Fruit fly (Drosophila melanogaster) whole organism, embryonic: Measurements from ENCODE around the gene ddbt.

ENCODE experiments used
- ATbp ChIP-seq: fragments of 200-800 bp; sonication (Bioruptor generic); optimal IDR thresholded peaks from 2 replicates; lab custom pipeline; 2017; ENCODE audit warnings: missing biosample characterization, mild to moderate bottlenecking, missing genetic modification characterization, missing genetic modification reagents
- CG10321 ChIP-seq: fragments of 200-800 bp; sonication (Bioruptor generic); IDR thresholded peaks from 2 replicates; pipeline ENCODE4 v1.3.6; 2022; ENCODE audit warnings: missing biosample characterization, missing genetic modification characterization
- CG10366 ChIP-seq: fragments of 200-800 bp; sonication (Bioruptor generic); IDR thresholded peaks from 2 replicates; pipeline ENCODE4 v1.3.6; 2022; ENCODE audit warnings: missing biosample characterization, missing genetic modification characterization
- CG14014 ChIP-seq: fragments of 200-800 bp; sonication (Bioruptor generic); IDR thresholded peaks from 2 replicates; pipeline ENCODE4 v1.3.6; 2022; ENCODE audit warnings: missing biosample characterization, missing genetic modification characterization
- CG14667 ChIP-seq: fragments of 200-800 bp; sonication (Bioruptor generic); IDR thresholded peaks from 2 replicates; pipeline ENCODE4 v1.3.6; 2022; ENCODE audit warnings: missing biosample characterization, missing genetic modification characterization
- CG15479 ChIP-seq: fragments of 200-800 bp; sonication (Bioruptor generic); optimal IDR thresholded peaks from 3 replicates; lab custom pipeline; 2019; ENCODE audit warnings: missing biosample characterization, mild to moderate bottlenecking, missing genetic modification characterization, moderate library complexity
- CG1647 ChIP-seq: fragments of 200-800 bp; sonication (Bioruptor generic); optimal IDR thresholded peaks from 3 replicates; lab custom pipeline; 2016; ENCODE audit warnings: missing biosample characterization, missing genetic modification characterization
- CG7556 ChIP-seq: fragments of 200-800 bp; sonication (Bioruptor generic); optimal IDR thresholded peaks from 2 replicates; lab custom pipeline; 2017; ENCODE audit warnings: missing biosample characterization, mild to moderate bottlenecking, missing genetic modification characterization
- CG7928 ChIP-seq: fragments of 200-800 bp; sonication (Bioruptor generic); optimal IDR thresholded peaks from 2 replicates; lab custom pipeline; 2017; ENCODE audit warnings: missing biosample characterization, mild to moderate bottlenecking, missing genetic modification characterization
- CG8765 ChIP-seq: fragments of 200-800 bp; sonication (Bioruptor generic); IDR thresholded peaks from 2 replicates; pipeline ENCODE4 v1.3.6; 2022; ENCODE audit warnings: missing biosample characterization, missing genetic modification characterization
- CG9437 ChIP-seq: fragments of 200-800 bp; sonication (Bioruptor generic); optimal IDR thresholded peaks from 2 replicates; lab custom pipeline; 2018; ENCODE audit warnings: missing biosample characterization, mild to moderate bottlenecking, missing genetic modification characterization
- Chrac-16 ChIP-seq: fragments of 200-800 bp; sonication (Bioruptor generic); optimal IDR thresholded peaks from 3 replicates; lab custom pipeline; 2016; ENCODE audit warnings: missing biosample characterization, missing genetic modification characterization
- D19A ChIP-seq: fragments of 200-800 bp; optimal IDR thresholded peaks from 3 replicates; lab custom pipeline; 2019; ENCODE audit warnings: missing biosample characterization, mild to moderate bottlenecking, missing genetic modification characterization, moderate library complexity
- Eip74EF ChIP-seq, 2 experiments: fragments of 200-800 bp in 1 of 2; fragments of >200 bp in 1 of 2; sonication (Bioruptor generic) in 1 of 2; optimal IDR thresholded peaks; 2 replicates each; lab custom pipeline; 2017 to 2019; ENCODE audit warnings: missing biosample characterization in 2 of 2, missing genetic modification characterization in 2 of 2, mild to moderate bottlenecking in 1 of 2, moderate library complexity in 1 of 2
- HLH4C ChIP-seq: fragments of 200-800 bp; sonication (Bioruptor generic); IDR thresholded peaks from 3 replicates; pipeline ENCODE4 v1.3.6; 2022; ENCODE audit warnings: missing biosample characterization, missing genetic modification characterization; ENCODE audit not compliant: partially characterized antibody
- Hr78 ChIP-seq, 2 experiments: fragments of 200-800 bp in 1 of 2; fragments of >200 bp in 1 of 2; sonication (Bioruptor generic) in 1 of 2; optimal IDR thresholded peaks; 2 replicates each; lab custom pipeline; 2017 to 2019; ENCODE audit warnings: missing biosample characterization in 2 of 2, missing genetic modification characterization in 2 of 2, mild to moderate bottlenecking in 1 of 2, moderate library complexity in 1 of 2
- Hsf ChIP-seq: fragments of 200-800 bp; sonication (Bioruptor generic); optimal IDR thresholded peaks from 3 replicates; lab custom pipeline; 2016; ENCODE audit warnings: missing biosample characterization, missing genetic modification characterization
- Lhr ChIP-seq: fragments of 200-800 bp; sonication (Bioruptor generic); optimal IDR thresholded peaks from 3 replicates; lab custom pipeline; 2017; ENCODE audit warnings: mild to moderate bottlenecking, missing biosample characterization, missing genetic modification reagents, missing genetic modification characterization
- MESR4 ChIP-seq: fragments of 200-800 bp; sonication (Bioruptor generic); optimal IDR thresholded peaks from 2 replicates; lab custom pipeline; 2018; ENCODE audit warnings: missing biosample characterization, mild to moderate bottlenecking, missing genetic modification characterization, moderate library complexity
- Med ChIP-seq: fragments of 200-800 bp; sonication (Bioruptor generic); peaks from one replicate; lab custom pipeline; 2016; ENCODE audit warnings: missing biosample characterization, missing genetic modification characterization, mild to moderate bottlenecking, inconsistent platforms, moderate library complexity
- Spps ChIP-seq: fragments of 200-800 bp; sonication (Bioruptor generic); optimal IDR thresholded peaks from 2 replicates; lab custom pipeline; 2018; ENCODE audit warnings: missing biosample characterization, mild to moderate bottlenecking, missing genetic modification characterization
- amos ChIP-seq: fragments of 200-800 bp; sonication (Bioruptor generic); IDR thresholded peaks from 2 replicates; pipeline ENCODE4 v1.3.6; 2022; ENCODE audit warnings: missing biosample characterization, missing genetic modification characterization; ENCODE audit not compliant: partially characterized antibody
- aop ChIP-seq: fragments of 200-800 bp; sonication (Bioruptor generic); IDR thresholded peaks from 2 replicates; pipeline ENCODE4 v1.3.6; 2022; ENCODE audit warnings: missing biosample characterization, missing genetic modification characterization
- ase ChIP-seq: fragments of 200-800 bp; sonication (Bioruptor generic); IDR thresholded peaks from 3 replicates; pipeline ENCODE4 v1.3.6; 2022; ENCODE audit warnings: missing biosample characterization, missing genetic modification characterization
- ash1 ChIP-seq: fragments of 200-800 bp; sonication (Bioruptor generic); optimal IDR thresholded peaks from 2 replicates; lab custom pipeline; 2018; ENCODE audit warnings: missing biosample characterization, mild to moderate bottlenecking, missing genetic modification characterization
- cato ChIP-seq: fragments of 200-800 bp; sonication (Bioruptor generic); optimal IDR thresholded peaks from 2 replicates; lab custom pipeline; 2016; ENCODE audit warnings: missing biosample characterization, missing genetic modification characterization, borderline replicate concordance
- dpn ChIP-seq, 2 experiments: fragments of 200-800 bp; sonication (Bioruptor generic); optimal IDR thresholded peaks; 3 replicates each; lab custom pipeline; 2016; ENCODE audit warnings: missing biosample characterization in 2 of 2, missing genetic modification characterization in 2 of 2
- ewg ChIP-seq: fragments of 200-800 bp; sonication (Bioruptor generic); optimal IDR thresholded peaks from 3 replicates; lab custom pipeline; 2017; ENCODE audit warnings: mild to moderate bottlenecking, missing biosample characterization, missing genetic modification reagents, missing genetic modification characterization
- fru ChIP-seq: fragments of >200 bp; optimal IDR thresholded peaks from 2 replicates; lab custom pipeline; 2017
- gsb-n ChIP-seq: fragments of 200-800 bp; sonication (Bioruptor generic); optimal IDR thresholded peaks from 3 replicates; lab custom pipeline; 2018; ENCODE audit warnings: missing biosample characterization, mild to moderate bottlenecking, missing genetic modification characterization
- h ChIP-seq: fragments of >200 bp; optimal IDR thresholded peaks from 2 replicates; lab custom pipeline; 2017
- hkb ChIP-seq, 2 experiments: fragments of 200-800 bp in 1 of 2; fragments of >200 bp in 1 of 2; sonication (Bioruptor generic) in 1 of 2; IDR thresholded peaks in 1 of 2; optimal IDR thresholded peaks in 1 of 2; 2 replicates each; pipeline versions ENCODE4 v1.3.6 to Lab custom; 2017 to 2022; ENCODE audit warnings: missing biosample characterization in 1 of 2, missing genetic modification characterization in 1 of 2
- lbe ChIP-seq: fragments of 200-800 bp; sonication (Bioruptor generic); optimal IDR thresholded peaks from 2 replicates; lab custom pipeline; 2016; ENCODE audit warnings: missing biosample characterization, mild to moderate bottlenecking, missing genetic modification characterization
- nmo ChIP-seq: fragments of 200-800 bp; sonication (Bioruptor generic); optimal IDR thresholded peaks from 2 replicates; lab custom pipeline; 2018; ENCODE audit warnings: missing biosample characterization, mild to moderate bottlenecking, missing genetic modification characterization, moderate library complexity
- onecut ChIP-seq: fragments of 200-800 bp; sonication (Bioruptor generic); IDR thresholded peaks from 2 replicates; pipeline ENCODE4 v1.3.6; 2022; ENCODE audit warnings: missing biosample characterization, missing genetic modification characterization
- pros ChIP-seq: fragments of 200-800 bp; sonication (Bioruptor generic); optimal IDR thresholded peaks from 3 replicates; lab custom pipeline; 2019; ENCODE audit warnings: missing biosample characterization, mild to moderate bottlenecking, missing genetic modification characterization, moderate library complexity
- salm ChIP-seq: fragments of 200-800 bp; sonication (Bioruptor generic); optimal IDR thresholded peaks from 2 replicates; lab custom pipeline; 2018; ENCODE audit warnings: missing biosample characterization, mild to moderate bottlenecking, missing genetic modification characterization
- seq ChIP-seq: fragments of 200-800 bp; sonication (Bioruptor generic); IDR thresholded peaks from 2 replicates; pipeline ENCODE4 v1.3.6; 2022; ENCODE audit warnings: missing biosample characterization, missing genetic modification characterization
- sisA ChIP-seq: fragments of 200-800 bp; sonication (Bioruptor generic); IDR thresholded peaks from 2 replicates; pipeline ENCODE4 v1.3.6; 2022; ENCODE audit warnings: missing biosample characterization, missing genetic modification characterization
- slbo ChIP-seq: fragments of 200-800 bp; sonication (Bioruptor generic); IDR thresholded peaks from 2 replicates; pipeline ENCODE4 v1.3.6; 2022; ENCODE audit warnings: missing biosample characterization, missing genetic modification characterization
- sna ChIP-seq: fragments of 200-800 bp; sonication (Bioruptor generic); IDR thresholded peaks from 2 replicates; pipeline ENCODE4 v1.3.6; 2022; ENCODE audit warnings: missing biosample characterization, missing genetic modification characterization; ENCODE audit not compliant: partially characterized antibody
- sob ChIP-seq: fragments of 200-800 bp; sonication (Bioruptor generic); IDR thresholded peaks from 2 replicates; pipeline ENCODE4 v1.3.6; 2022; ENCODE audit warnings: missing biosample characterization, missing genetic modification characterization
- sug ChIP-seq: fragments of 200-800 bp; optimal IDR thresholded peaks from 2 replicates; lab custom pipeline; 2019; ENCODE audit warnings: missing biosample characterization, mild to moderate bottlenecking, missing genetic modification characterization, moderate library complexity
- tgo ChIP-seq: fragments of 200-800 bp; sonication (Bioruptor generic); IDR thresholded peaks from 3 replicates; pipeline ENCODE4 v1.3.6; 2022; ENCODE audit warnings: missing biosample characterization, missing genetic modification characterization
- ttk ChIP-seq: fragments of 200-800 bp; sonication (Bioruptor generic); IDR thresholded peaks from 2 replicates; pipeline ENCODE4 v2.1.2; 2022; ENCODE audit warnings: missing biosample characterization, missing genetic modification characterization
- usp ChIP-seq: fragments of >200 bp; optimal IDR thresholded peaks from 2 replicates; lab custom pipeline; 2017; ENCODE audit warnings: missing biosample characterization, missing genetic modification characterization
- vfl ChIP-seq: fragments of 200-800 bp; sonication (Bioruptor generic); optimal IDR thresholded peaks from 2 replicates; lab custom pipeline; 2016; ENCODE audit warnings: missing biosample characterization, missing genetic modification characterization
- vnd ChIP-seq: fragments of 200-800 bp; sonication (Bioruptor generic); IDR thresholded peaks from 3 replicates; pipeline ENCODE4 v1.3.6; 2022; ENCODE audit warnings: missing biosample characterization, missing genetic modification characterization; ENCODE audit not compliant: partially characterized antibody
- wdn ChIP-seq: fragments of 200-800 bp; sonication (Bioruptor generic); IDR thresholded peaks from 2 replicates; pipeline ENCODE4 v1.3.6; 2022; ENCODE audit warnings: missing biosample characterization, missing genetic modification characterization

The ddbt gene

DNA sequence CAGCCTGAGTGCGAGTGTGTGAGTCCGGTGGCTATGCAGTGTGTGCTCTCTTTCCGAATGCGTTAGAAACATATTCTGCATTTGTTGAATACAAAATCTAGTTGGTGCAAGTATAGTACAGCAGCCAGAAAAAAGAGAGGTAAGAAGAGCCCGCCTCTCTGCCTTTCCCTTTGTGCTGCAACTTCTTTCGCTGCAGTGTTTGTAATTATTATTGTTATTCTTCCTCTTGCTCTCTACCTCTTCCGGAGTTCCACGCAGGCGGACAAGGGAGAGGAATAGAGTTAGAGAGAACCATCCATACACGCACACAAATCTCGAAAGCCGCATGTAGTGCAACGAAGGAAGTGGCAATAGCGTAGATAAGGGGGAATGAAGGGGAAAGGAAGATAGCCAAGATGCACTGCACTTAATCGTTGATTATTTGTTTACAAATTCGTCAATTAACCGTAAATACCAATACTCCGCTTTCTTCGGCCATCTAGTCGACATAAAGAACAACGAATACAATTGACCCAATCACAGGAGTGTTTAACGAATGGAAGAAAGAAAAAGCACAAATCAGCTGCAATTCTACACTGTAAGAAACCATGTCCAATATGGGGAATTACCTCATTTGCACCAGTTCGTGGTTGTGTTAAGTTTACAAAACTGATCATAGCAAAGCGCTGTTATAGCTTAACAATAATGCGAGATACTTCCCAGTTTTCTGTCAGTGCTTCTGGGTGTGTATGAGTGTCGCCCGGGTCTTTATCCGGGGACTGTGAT is 30.9 kb downstream of the ddbt start (continued):
- TF ChIP-seq CG7928 (GFP tag; lab: Kevin White, UChicago): no peak
- TF ChIP-seq fru (lab: Kevin White, UChicago): no peak
- peak; percentile 94 for TF ChIP-seq Med
- TF ChIP-seq CG14014 (GFP tag; lab: Robert Waterston, UW): peak; percentile 44; the same call in 1 of the 2 replicates
- no peak for TF ChIP-seq aop (GFP tag; lab: Robert Waterston, UW)
- TF ChIP-seq onecut (GFP tag; lab: Robert Waterston, UW): peak; percentile 50; the same call in 1 of the 2 replicates
- no peak for TF ChIP-seq vnd (GFP tag; lab: Robert Waterston, UW)
- TF ChIP-seq slbo (GFP tag; lab: Robert Waterston, UW): peak; percentile 62
- TF ChIP-seq tgo (GFP tag; lab: Robert Waterston, UW): peak; percentile 66
- TF ChIP-seq ewg: peak; percentile 57
- peak; percentile 35; the same call in 1 of the 2 replicates for TF ChIP-seq seq (GFP tag; lab: Robert Waterston, UW)
- peak; percentile 71 for TF ChIP-seq D19A
- TF ChIP-seq MESR4 (GFP tag; lab: Kevin White, UChicago): no peak
- peak; percentile 58 for TF ChIP-seq cato (GFP tag; lab: Kevin White, UChicago)
- TF ChIP-seq Hr78 (GFP tag; optimal IDR thresholded peaks at IDR 0.05; lab: Kevin White, UChicago): peak in 1 of 2 experiments; percentile 80
- TF ChIP-seq CG14667 (GFP tag; lab: Robert Waterston, UW): peak; percentile 51
- TF ChIP-seq pros (GFP tag; lab: Kevin White, UChicago): no peak
- TF ChIP-seq Lhr (GFP tag; lab: Kevin White, UChicago): peak; percentile 56
- TF ChIP-seq Chrac-16 (GFP tag; lab: Kevin White, UChicago): peak; percentile 76
- TF ChIP-seq vfl: peak; percentile 33
- TF ChIP-seq CG10321 (GFP tag; lab: Robert Waterston, UW): no peak
- TF ChIP-seq CG8765 (GFP tag; lab: Robert Waterston, UW): 0 out of 2 replicates have a peak, but pooled peaks have one; percentile 29
- TF ChIP-seq CG9437 (GFP tag; lab: Kevin White, UChicago): peak; percentile 40
- TF ChIP-seq h (lab: Kevin White, UChicago): no peak
- TF ChIP-seq CG15479: peak; percentile 81
- peak; percentile 82 for TF ChIP-seq sisA
- TF ChIP-seq dpn (GFP tag; optimal IDR thresholded peaks at IDR 0.05; lab: Kevin White, UChicago): peak; percentile 66 to 80
- TF ChIP-seq sug (tag; lab: Kevin White, UChicago): no peak
- TF ChIP-seq CG7556 (GFP tag; lab: Kevin White, UChicago): peak; percentile 61
- TF ChIP-seq CG1647 (GFP tag; lab: Kevin White, UChicago): peak; percentile 53
- TF ChIP-seq sna (GFP tag; lab: Robert Waterston, UW): no peak
- TF ChIP-seq Hsf (GFP tag; lab: Kevin White, UChicago): peak; percentile 71
- peak; percentile 59; the same call in 1 of the 3 replicates for TF ChIP-seq ase (GFP tag; lab: Robert Waterston, UW)
- TF ChIP-seq amos (GFP tag; lab: Robert Waterston, UW): no peak
- TF ChIP-seq wdn: no peak
- TF ChIP-seq Spps: peak; percentile 64
- no peak for TF ChIP-seq usp (GFP tag; lab: Kevin White, UChicago)
- TF ChIP-seq nmo (GFP tag; lab: Kevin White, UChicago): peak; percentile 78
- TF ChIP-seq Eip74EF (GFP tag; optimal IDR thresholded peaks at IDR 0.05; lab: Kevin White, UChicago): peak in 1 of 2 experiments; percentile 54
- peak; percentile 67 for TF ChIP-seq gsb-n (tag; lab: Kevin White, UChicago)
- no peak for TF ChIP-seq salm (tag; lab: Kevin White, UChicago)
- peak; percentile 67 for TF ChIP-seq ttk
- peak; percentile 85 for TF ChIP-seq ATbp (GFP tag; lab: Kevin White, UChicago)
- TF ChIP-seq lbe (GFP tag; lab: Kevin White, UChicago): peak; percentile 36
- TF ChIP-seq CG10366 (GFP tag; lab: Robert Waterston, UW): peak; percentile 74
- TF ChIP-seq hkb (optimal IDR thresholded peaks at IDR 0.05; lab: Kevin White, UChicago): no peak
- TF ChIP-seq hkb (GFP tag; IDR thresholded peaks at IDR 0.05; lab: Robert Waterston, UW): peak; percentile 61
- TF ChIP-seq HLH4C (GFP tag; lab: Robert Waterston, UW): no peak
- TF ChIP-seq ash1: no peak
- TF ChIP-seq sob (GFP tag; lab: Robert Waterston, UW): peak; percentile 40; the same call in 1 of the 2 replicates
